Fruit fly (Drosophila melanogaster) whole organism, embryonic: Measurements from ENCODE around the gene Trax.

Experiments used
- CG10366 ChIP-seq: fragments of 200-800 bp; sonication (Bioruptor generic); IDR thresholded peaks from 2 replicates; pipeline ENCODE4 v1.3.6; 2022; ENCODE audit warnings: missing biosample characterization, missing genetic modification characterization
- CG17568 ChIP-seq: fragments of 200-800 bp; sonication (Bioruptor generic); optimal IDR thresholded peaks from 2 replicates; lab custom pipeline; 2018; ENCODE audit warnings: missing biosample characterization, mild to moderate bottlenecking, missing genetic modification characterization, moderate library complexity
- CG9876 ChIP-seq: fragments of 200-800 bp; sonication (Bioruptor generic); optimal IDR thresholded peaks from 2 replicates; lab custom pipeline; 2016; ENCODE audit warnings: missing biosample characterization, missing genetic modification characterization
- az2 ChIP-seq: fragments of 200-800 bp; sonication (Bioruptor generic); optimal IDR thresholded peaks from 3 replicates; lab custom pipeline; 2016; ENCODE audit warnings: missing biosample characterization, missing genetic modification characterization
- ci ChIP-seq: fragments of 200-800 bp; sonication (Bioruptor generic); IDR thresholded peaks from 3 replicates; pipeline ENCODE4 v1.3.6; 2022; ENCODE audit warnings: missing biosample characterization, missing genetic modification characterization
- en ChIP-seq: fragments of 200-800 bp; sonication (Bioruptor generic); optimal IDR thresholded peaks from 2 replicates; lab custom pipeline; 2016; ENCODE audit warnings: missing biosample characterization, missing genetic modification characterization
- esg ChIP-seq: fragments of 200-800 bp; sonication (Bioruptor generic); conservative IDR thresholded peaks from 2 replicates; pipeline ENCODE4 v1.3.6; 2022; ENCODE audit warnings: missing biosample characterization, missing genetic modification characterization
- jing ChIP-seq: fragments of 200-800 bp; sonication (Bioruptor generic); optimal IDR thresholded peaks from 2 replicates; lab custom pipeline; 2018; ENCODE audit warnings: missing biosample characterization, mild to moderate bottlenecking, missing genetic modification characterization
- run ChIP-seq: fragments of 200-800 bp; sonication (Bioruptor generic); optimal IDR thresholded peaks from 3 replicates; lab custom pipeline; 2018; ENCODE audit warnings: missing biosample characterization, mild to moderate bottlenecking, missing genetic modification characterization
- sisA ChIP-seq: fragments of 200-800 bp; sonication (Bioruptor generic); IDR thresholded peaks from 2 replicates; pipeline ENCODE4 v1.3.6; 2022; ENCODE audit warnings: missing biosample characterization, missing genetic modification characterization
- unpg ChIP-seq: fragments of 200-800 bp; sonication (Bioruptor generic); optimal IDR thresholded peaks from 3 replicates; lab custom pipeline; 2018; ENCODE audit warnings: missing biosample characterization, mild to moderate bottlenecking, missing genetic modification characterization, moderate library complexity

DNA sequence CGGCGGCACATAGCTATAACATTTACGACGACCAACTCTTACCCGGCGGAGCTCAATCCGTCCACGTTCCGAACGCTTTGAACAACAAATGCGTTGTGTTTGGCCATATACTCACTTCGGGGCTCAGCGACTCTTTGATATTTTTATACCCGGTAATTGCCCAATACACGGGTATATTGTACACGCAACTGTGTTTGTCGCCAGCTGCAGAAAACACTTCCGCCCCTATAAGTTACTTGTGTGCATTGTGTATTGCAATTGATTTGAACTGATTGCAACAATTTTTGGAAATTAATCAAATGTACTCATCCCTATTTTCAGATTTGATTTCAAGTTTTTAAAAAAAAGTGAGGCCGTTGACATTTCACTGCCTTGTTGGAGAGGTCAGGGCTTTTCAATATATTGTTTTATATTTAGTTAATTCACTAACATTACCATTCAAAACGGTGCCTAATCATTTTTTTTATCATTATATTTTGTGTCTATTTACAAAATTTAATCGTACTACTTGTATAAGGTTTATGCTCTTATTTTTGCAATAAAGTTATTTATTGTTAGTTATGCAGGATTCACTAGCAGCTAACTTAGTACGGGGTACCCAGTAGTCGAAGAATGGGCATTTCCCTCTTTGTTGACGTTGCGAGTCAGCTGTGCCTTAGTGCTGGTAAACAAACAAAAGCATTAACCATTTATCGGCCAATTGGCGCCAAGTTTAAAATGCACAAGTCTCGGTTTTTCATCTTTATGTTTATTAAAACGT, 18.4 kb upstream of the Trax start, which contains the start of gene Nagk:
- no peak for TF ChIP-seq run (tag; lab: Kevin White, UChicago)
- TF ChIP-seq CG9876 (GFP tag; lab: Kevin White, UChicago), result no peak
- TF ChIP-seq en (GFP tag; lab: Kevin White, UChicago), result no peak
- peak; percentile 11 for TF ChIP-seq unpg
- TF ChIP-seq jing (GFP tag; lab: Kevin White, UChicago), result no peak
- TF ChIP-seq CG17568 (GFP tag; lab: Kevin White, UChicago), result no peak
- TF ChIP-seq esg (GFP tag; lab: Robert Waterston, UW), result 0 out of 2 replicates have a peak, but pooled peaks have one; percentile 21
- TF ChIP-seq ci (GFP tag; lab: Robert Waterston, UW), result peak; percentile 71
- peak; percentile 72 for TF ChIP-seq az2 (GFP tag; lab: Kevin White, UChicago)
- peak; percentile 29; the same call in 1 of the 2 replicates for TF ChIP-seq CG10366 (GFP tag; lab: Robert Waterston, UW)
- 0 out of 2 replicates have a peak, but pooled peaks have one; percentile 30 for TF ChIP-seq sisA
